Fruit fly (Drosophila melanogaster): Measurements from ENCODE around the gene Fmr1.

Fmr1 gene

DNA sequence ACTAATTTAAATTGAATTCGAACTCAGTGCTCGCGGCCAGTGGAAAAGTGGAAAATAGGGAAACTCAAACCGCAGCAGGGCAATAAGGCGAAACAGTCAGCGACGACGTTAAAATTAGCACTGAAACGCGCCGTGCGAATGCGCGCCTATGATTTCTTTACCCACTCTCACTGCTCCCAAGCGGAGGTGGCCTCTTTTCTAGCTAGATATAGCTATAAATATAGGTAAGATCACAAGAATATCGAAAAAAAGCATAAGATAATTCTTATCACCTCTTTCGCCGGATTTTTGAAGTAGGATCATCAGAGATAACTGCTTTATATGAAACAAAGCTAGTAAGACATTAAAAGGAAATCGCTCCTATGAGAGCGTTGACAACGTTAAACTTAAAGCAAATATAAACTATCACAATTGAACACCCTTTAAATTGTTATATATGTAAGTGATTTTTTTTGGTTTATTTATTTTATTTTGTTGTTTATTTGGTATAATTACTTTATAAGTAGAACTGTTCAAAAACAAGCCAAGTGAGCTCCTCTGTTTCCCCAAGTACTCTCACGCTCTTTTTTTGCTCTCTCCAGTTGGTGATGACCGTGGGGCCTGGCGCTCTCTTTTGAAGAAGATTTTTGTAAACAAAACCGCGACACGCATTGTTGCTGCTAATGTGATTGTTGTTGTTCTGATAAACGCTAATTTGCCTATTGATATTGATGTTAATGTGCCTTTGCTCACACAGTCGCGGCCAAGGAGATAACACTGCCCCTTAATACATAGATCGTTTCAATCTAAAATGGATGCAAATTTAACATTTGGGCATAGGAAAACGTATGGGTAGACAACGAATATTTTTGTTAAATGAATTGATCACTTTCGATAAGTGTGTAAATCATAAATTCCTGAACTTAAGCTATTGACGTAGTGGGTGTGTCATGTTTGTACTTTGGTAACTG is 30.0 kb upstream of the Fmr1 start, which contains the start of gene tws:
TSS of gene tws (minus strand) at position 124 of the 950 bp plus-strand sequence.
- no peak for TF ChIP-seq Abd-B (GFP tag; optimal IDR thresholded peaks at IDR 0.05)
- TF ChIP-seq CG32264 (GFP tag; optimal IDR thresholded peaks at IDR 0.05) = no peak
- TF ChIP-seq GATAd (GFP tag; optimal IDR thresholded peaks at IDR 0.05) = no peak
- peak in 1 of 2 experiments; percentile 36 for TF ChIP-seq foxo (GFP tag; optimal IDR thresholded peaks at IDR 0.05)
- no peak for TF ChIP-seq jim (GFP tag; optimal IDR thresholded peaks at IDR 0.05)
- TF ChIP-seq HLH106 (tag; optimal IDR thresholded peaks at IDR 0.05) = peak; percentile 38
- no peak for TF ChIP-seq Vsx2 (GFP tag; optimal IDR thresholded peaks at IDR 0.05; ENCODE audit: partially characterized antibody)
- TF ChIP-seq Sp1 (GFP tag; optimal IDR thresholded peaks at IDR 0.05) = peak; percentile 58
- no peak for TF ChIP-seq Dfd (GFP tag; optimal IDR thresholded peaks at IDR 0.05)
- TF ChIP-seq Myc (optimal IDR thresholded peaks at IDR 0.05) = peak; percentile 99
- peak; percentile 21 for TF ChIP-seq dmrt93B (GFP tag; optimal IDR thresholded peaks at IDR 0.05)
- no peak for TF ChIP-seq CG9705 (GFP tag; optimal IDR thresholded peaks at IDR 0.05)
- TF ChIP-seq fru (GFP tag; optimal IDR thresholded peaks at IDR 0.05) = peak; percentile 40
- peak; percentile 9 for TF ChIP-seq woc (GFP tag; optimal IDR thresholded peaks at IDR 0.05)
- TF ChIP-seq Hr83 (GFP tag; optimal IDR thresholded peaks at IDR 0.05; ENCODE audit: poor library complexity, severe bottlenecking) = no peak
- no peak for TF ChIP-seq dsf (GFP tag; optimal IDR thresholded peaks at IDR 0.05; ENCODE audit: borderline replicate concordance)
- peak; percentile 2 for TF ChIP-seq rgr (GFP tag; optimal IDR thresholded peaks at IDR 0.05)
- TF ChIP-seq br (GFP tag; optimal IDR thresholded peaks at IDR 0.05) = peak; percentile 36
- TF ChIP-seq Hr78 (GFP tag; optimal IDR thresholded peaks at IDR 0.05) = no peak
- no peak for TF ChIP-seq Mio (GFP tag; optimal IDR thresholded peaks at IDR 0.05)
- TF ChIP-seq tai (GFP tag; optimal IDR thresholded peaks at IDR 0.05) = no peak
- TF ChIP-seq h (GFP tag; optimal IDR thresholded peaks at IDR 0.05) = no peak
- peak; percentile 4 for TF ChIP-seq ey (GFP tag; optimal IDR thresholded peaks at IDR 0.05)
- no peak for TF ChIP-seq brk (GFP tag; optimal IDR thresholded peaks at IDR 0.05)
- peak in 1 of 2 experiments; percentile 27 for TF ChIP-seq dl (GFP tag; optimal IDR thresholded peaks at IDR 0.05; ENCODE audit: insufficient read depth in 1 of 2, partially characterized antibody in 2 of 2)
- TF ChIP-seq N (GFP tag; optimal IDR thresholded peaks at IDR 0.05) = no peak
- TF ChIP-seq pan (optimal IDR thresholded peaks at IDR 0.05) = no peak
- peak; percentile 33 for TF ChIP-seq OdsH (GFP tag; optimal IDR thresholded peaks at IDR 0.05)
- no peak for TF ChIP-seq CrebA (GFP tag; optimal IDR thresholded peaks at IDR 0.05; ENCODE audit: borderline replicate concordance)
- no peak for TF ChIP-seq usp (GFP tag; optimal IDR thresholded peaks at IDR 0.05)
- TF ChIP-seq lola (GFP tag; optimal IDR thresholded peaks at IDR 0.05) = no peak
- TF ChIP-seq sage (GFP tag; optimal IDR thresholded peaks at IDR 0.05) = no peak
- no peak for TF ChIP-seq Jra (GFP tag; optimal IDR thresholded peaks at IDR 0.05)
- TF ChIP-seq Hnf4 (GFP tag; optimal IDR thresholded peaks at IDR 0.05) = no peak
- peak; percentile 18 for TF ChIP-seq sv (GFP tag; optimal IDR thresholded peaks at IDR 0.05)
- TF ChIP-seq Rel (GFP tag; optimal IDR thresholded peaks at IDR 0.05) = no peak
- TF ChIP-seq Rel (tag; optimal IDR thresholded peaks at IDR 0.05) = no peak
- TF ChIP-seq psq (GFP tag; optimal IDR thresholded peaks at IDR 0.05) = peak; percentile 21
- peak; percentile 55 for TF ChIP-seq Dif (GFP tag; optimal IDR thresholded peaks at IDR 0.05; ENCODE audit: partially characterized antibody)

DNA sequence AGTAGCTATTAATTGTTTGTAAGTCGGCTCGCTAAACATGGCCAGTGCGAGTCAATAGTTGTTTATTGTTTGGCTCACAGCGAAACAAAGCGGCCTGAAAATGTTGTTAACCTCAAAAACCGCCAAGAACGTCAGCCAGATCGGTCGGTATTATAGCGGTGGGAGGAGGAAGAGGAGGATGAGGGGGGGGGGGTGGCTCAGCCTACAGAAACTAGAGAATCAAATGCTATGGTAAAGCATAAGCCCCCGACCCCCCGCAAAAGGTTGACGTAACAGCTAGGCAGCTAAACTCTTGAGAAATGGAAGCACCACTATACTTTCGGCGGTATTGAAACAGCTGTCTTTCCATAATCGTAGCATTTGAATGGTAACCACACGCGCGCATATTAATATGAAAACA is 29.0 kb upstream of the Fmr1 start:
- TF ChIP-seq Vsx2 (GFP tag; optimal IDR thresholded peaks at IDR 0.05; ENCODE audit: partially characterized antibody) = no peak
- TF ChIP-seq Jra (GFP tag; optimal IDR thresholded peaks at IDR 0.05) = no peak
- TF ChIP-seq Hr78 (GFP tag; optimal IDR thresholded peaks at IDR 0.05) = no peak
- no peak for TF ChIP-seq N (GFP tag; optimal IDR thresholded peaks at IDR 0.05)
